Fruit fly (Drosophila melanogaster): ENCODE data around the gene CG45071.
A peak's percentile ranks its signal among the peaks of the same experiment; 100 is the strongest.

CG45071 gene

DNA sequence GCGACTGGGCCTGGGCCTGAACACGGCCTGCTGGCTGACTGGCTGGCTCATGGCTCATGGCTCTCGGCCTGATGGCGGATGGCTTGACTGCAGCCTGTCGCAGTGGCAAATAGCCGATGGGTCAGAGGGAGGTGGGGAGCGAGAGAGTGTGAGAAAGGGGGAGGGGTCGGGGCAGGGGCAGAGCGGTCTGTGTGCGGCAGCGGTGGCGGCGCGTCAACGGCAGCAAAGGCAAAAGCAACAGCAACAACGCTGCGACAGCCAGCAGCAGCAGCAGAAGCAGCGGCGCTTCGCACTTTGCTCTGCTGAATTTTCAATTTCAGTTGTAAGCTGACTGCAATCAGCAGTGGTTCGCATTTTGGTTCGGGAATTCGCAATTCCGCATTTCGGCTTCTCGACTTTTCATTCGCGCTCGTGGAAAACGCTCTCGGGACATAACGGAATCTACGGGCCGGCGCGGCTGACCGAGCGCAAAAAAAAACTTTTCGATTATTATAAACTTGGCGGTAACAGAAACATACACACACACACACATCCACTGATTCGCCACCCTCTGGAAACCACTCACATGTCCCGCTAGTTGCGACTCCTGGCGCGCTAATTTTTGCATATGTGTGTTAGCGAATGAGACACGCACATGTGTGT, at the start of gene CG45071:
Gene CG45071 (plus strand): TSS at position 317 of the 642 bp plus-strand sequence.
- peak; percentile 59 for TF ChIP-seq CG6854 (GFP tag; optimal IDR thresholded peaks at IDR 0.05)
- no peak for TF ChIP-seq fd64A (GFP tag; optimal IDR thresholded peaks at IDR 0.05)
- peak; percentile 2 for TF ChIP-seq cg (GFP tag; optimal IDR thresholded peaks at IDR 0.05)
- TF ChIP-seq Adf1 (GFP tag; IDR thresholded peaks at IDR 0.05), result peak; percentile 48
- peak; percentile 47 for TF ChIP-seq nom (GFP tag; optimal IDR thresholded peaks at IDR 0.05)
- 0 out of 2 replicates have a peak, but pooled peaks have one; percentile 15 for TF ChIP-seq CG43689 (GFP tag; IDR thresholded peaks at IDR 0.05)
- TF ChIP-seq crol (GFP tag; IDR thresholded peaks at IDR 0.05), result peak; percentile 93
- peak; percentile 26 for TF ChIP-seq Deaf1 (tag; optimal IDR thresholded peaks at IDR 0.05)
- peak; percentile 11; the same call in 1 of the 2 replicates for TF ChIP-seq bbx (GFP tag; IDR thresholded peaks at IDR 0.05; ENCODE audit: partially characterized antibody)
- no peak for TF ChIP-seq CG30403 (GFP tag; optimal IDR thresholded peaks at IDR 0.05)
- TF ChIP-seq CG7786 (GFP tag; optimal IDR thresholded peaks at IDR 0.05), result no peak
- TF ChIP-seq chinmo (GFP tag; IDR thresholded peaks at IDR 0.05; ENCODE audit: partially characterized antibody), result 0 out of 4 replicates have a peak, but pooled peaks have one; percentile 61
- TF ChIP-seq CG9609 (GFP tag; optimal IDR thresholded peaks at IDR 0.05), result no peak
- 0 out of 3 replicates have a peak, but pooled peaks have one; percentile 51 for TF ChIP-seq CG3726 (GFP tag; IDR thresholded peaks at IDR 0.05)
- TF ChIP-seq Opbp (GFP tag; IDR thresholded peaks at IDR 0.05; ENCODE audit: partially characterized antibody), result 0 out of 3 replicates have a peak, but pooled peaks have one; percentile 16
- TF ChIP-seq onecut (GFP tag; IDR thresholded peaks at IDR 0.05), result peak; percentile 79
- peak; percentile 25; the same call in 1 of the 2 replicates for TF ChIP-seq Drgx (GFP tag; IDR thresholded peaks at IDR 0.05)

DNA sequence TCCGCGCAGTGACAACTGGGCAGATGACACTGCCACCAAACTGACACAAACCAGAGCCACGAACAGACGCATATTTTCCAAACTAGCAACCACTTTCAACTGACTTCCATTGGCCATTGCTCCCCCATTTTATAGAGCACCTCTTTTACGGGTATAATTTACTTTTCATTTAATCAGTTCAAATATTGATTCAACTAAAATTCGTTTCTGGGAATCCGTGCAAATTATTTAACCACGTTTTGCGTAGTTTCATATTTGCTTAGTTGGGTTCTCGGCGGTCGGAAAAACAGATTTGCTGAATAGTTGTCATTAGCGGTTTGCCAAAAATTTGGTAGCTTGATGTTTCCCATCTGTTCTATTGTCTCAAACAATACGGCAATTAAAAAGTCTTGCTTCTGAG, 44.1 kb upstream of the CG45071 start, which contains the start of gene CG13460:
Gene CG13460 (minus strand): TSS at position 101 of the 400 bp plus-strand sequence.
- TF ChIP-seq lbe (GFP tag; optimal IDR thresholded peaks at IDR 0.05), result no peak
- no peak for TF ChIP-seq wor (GFP tag; IDR thresholded peaks at IDR 0.05)
- TF ChIP-seq CG17361 (GFP tag; IDR thresholded peaks at IDR 0.05), result no peak

DNA sequence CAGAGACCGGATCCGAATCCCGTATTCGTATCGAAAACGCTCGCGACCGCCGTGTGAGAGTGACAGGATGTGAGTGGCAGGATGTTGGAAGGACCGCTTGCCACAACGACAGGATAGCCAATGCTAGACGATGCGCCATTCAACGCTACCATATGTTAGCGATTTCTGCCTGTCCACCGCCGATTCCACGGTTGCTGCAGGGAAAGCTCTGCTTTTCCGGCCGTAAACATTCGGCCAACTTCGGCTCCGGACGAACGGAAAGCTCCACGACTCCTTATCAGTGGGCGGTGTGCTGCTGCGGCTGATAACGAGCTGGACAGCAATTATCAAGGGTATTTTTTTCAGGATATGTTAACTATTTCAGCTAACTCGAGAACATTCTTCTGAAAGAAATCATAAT, 40.8 kb upstream of the CG45071 start, which contains the start of gene Sytbeta:
Gene Sytbeta (minus strand): TSS at position 101 of the 400 bp plus-strand sequence.
- TF ChIP-seq CG43689 (GFP tag; IDR thresholded peaks at IDR 0.05) (no peak), Lim3 (GFP tag; IDR thresholded peaks at IDR 0.05) (no peak), CG9437 (GFP tag; optimal IDR thresholded peaks at IDR 0.05) (no peak), CG11093 (GFP tag; IDR thresholded peaks at IDR 0.05) (0 out of 3 replicates have a peak, but pooled peaks have one; percentile 15), NFAT (GFP tag; IDR thresholded peaks at IDR 0.05) (no peak), schlank (tag; optimal IDR thresholded peaks at IDR 0.05) (no peak), croc (GFP tag; conservative IDR thresholded peaks at IDR 0.05) (no peak), Deaf1 (tag; optimal IDR thresholded peaks at IDR 0.05) (peak; percentile 89), CG11456 (GFP tag; IDR thresholded peaks at IDR 0.05) (0 out of 3 replicates have a peak, but pooled peaks have one; percentile 5), CG30403 (GFP tag; optimal IDR thresholded peaks at IDR 0.05) (no peak), CG9609 (GFP tag; optimal IDR thresholded peaks at IDR 0.05) (no peak), twi (tag; optimal IDR thresholded peaks at IDR 0.05) (no peak), gsb (GFP tag; IDR thresholded peaks at IDR 0.05) (no peak), Optix (GFP tag; IDR thresholded peaks at IDR 0.05) (no peak), Med (GFP tag) (peak; percentile 62), dmrt99B (tag; optimal IDR thresholded peaks at IDR 0.05) (no peak), Opbp (GFP tag; IDR thresholded peaks at IDR 0.05; ENCODE audit: partially characterized antibody) (no peak), CG3726 (GFP tag; IDR thresholded peaks at IDR 0.05) (0 out of 3 replicates have a peak, but pooled peaks have one; percentile 33), CG9727 (GFP tag; optimal IDR thresholded peaks at IDR 0.05) (no peak), CG15514 (GFP tag; optimal IDR thresholded peaks at IDR 0.05) (no peak), ken (GFP tag; IDR thresholded peaks at IDR 0.05) (0 out of 3 replicates have a peak, but pooled peaks have one; percentile 18), CG1603 (tag; optimal IDR thresholded peaks at IDR 0.05) (no peak), Myb (GFP tag; optimal IDR thresholded peaks at IDR 0.05) (no peak), CG14667 (GFP tag; IDR thresholded peaks at IDR 0.05) (no peak), CG10321 (GFP tag; IDR thresholded peaks at IDR 0.05) (no peak), fd3F (GFP tag; optimal IDR thresholded peaks at IDR 0.05) (no peak), pb (GFP tag; optimal IDR thresholded peaks at IDR 0.05) (no peak)

Data from whole organism, embryonic.